Fruit fly (Drosophila melanogaster) whole organism, adult: ENCODE measurements around the gene CG10993.

Experiments
- CG11617 ChIP-seq: fragments of 200-800 bp; sonication (Bioruptor generic); optimal IDR thresholded peaks from 2 replicates; lab custom pipeline; 2017; ENCODE audit warnings: mild to moderate bottlenecking, missing biosample characterization, missing genetic modification reagents, missing genetic modification characterization
- CG12768 ChIP-seq: fragments of 200-800 bp; sonication (Bioruptor generic); optimal IDR thresholded peaks from 2 replicates; lab custom pipeline; 2017; ENCODE audit warnings: missing biosample characterization, missing genetic modification characterization, mild to moderate bottlenecking, moderate library complexity, missing genetic modification reagents
- CG14711 ChIP-seq: fragments of 200-800 bp; sonication (Bioruptor generic); optimal IDR thresholded peaks from 2 replicates; lab custom pipeline; 2018; ENCODE audit warnings: missing biosample characterization, mild to moderate bottlenecking, missing genetic modification characterization, moderate library complexity
- CG1620 ChIP-seq: fragments of 200-800 bp; sonication (Bioruptor generic); optimal IDR thresholded peaks from 2 replicates; lab custom pipeline; 2016; ENCODE audit warnings: missing biosample characterization, missing genetic modification characterization
- CG33017 ChIP-seq: fragments of 200-800 bp; sonication (Bioruptor generic); optimal IDR thresholded peaks from 2 replicates; lab custom pipeline; 2018; ENCODE audit warnings: missing biosample characterization, mild to moderate bottlenecking, missing genetic modification characterization, moderate library complexity
- CG5204 ChIP-seq: fragments of 200-800 bp; sonication (Bioruptor generic); optimal IDR thresholded peaks from 2 replicates; lab custom pipeline; 2016; ENCODE audit warnings: missing biosample characterization, missing genetic modification characterization
- CG7045 ChIP-seq: fragments of 200-800 bp; sonication (Bioruptor generic); optimal IDR thresholded peaks from 2 replicates; lab custom pipeline; 2017; ENCODE audit warnings: missing biosample characterization, mild to moderate bottlenecking, missing genetic modification characterization
- CG7101 ChIP-seq: fragments of 200-800 bp; sonication (Bioruptor generic); optimal IDR thresholded peaks from 2 replicates; lab custom pipeline; 2018; ENCODE audit warnings: missing biosample characterization, mild to moderate bottlenecking, missing genetic modification characterization, moderate library complexity
- Clk ChIP-seq: fragments of 200-800 bp; sonication (Bioruptor generic); optimal IDR thresholded peaks from 2 replicates; lab custom pipeline; 2017; ENCODE audit warnings: missing biosample characterization, missing genetic modification characterization
- Crg-1 ChIP-seq: fragments of 200-800 bp; sonication (Bioruptor generic); optimal IDR thresholded peaks from 2 replicates; lab custom pipeline; 2016; ENCODE audit warnings: missing biosample characterization, missing genetic modification characterization
- Hr96 ChIP-seq: fragments of 200-800 bp; sonication (Bioruptor generic); optimal IDR thresholded peaks from 2 replicates; lab custom pipeline; 2016; ENCODE audit warnings: missing biosample characterization, missing genetic modification characterization
- Mnt ChIP-seq: fragments of 200-800 bp; sonication (Bioruptor generic); optimal IDR thresholded peaks from 2 replicates; lab custom pipeline; 2016; ENCODE audit warnings: missing biosample characterization, mild to moderate bottlenecking, missing genetic modification characterization
- bab1 ChIP-seq: fragments of 200-800 bp; sonication (Bioruptor generic); optimal IDR thresholded peaks from 3 replicates; lab custom pipeline; 2019; ENCODE audit warnings: missing biosample characterization, mild to moderate bottlenecking, missing genetic modification characterization, moderate library complexity
- cic ChIP-seq: fragments of 200-800 bp; sonication (Bioruptor generic); optimal IDR thresholded peaks from 2 replicates; lab custom pipeline; 2017; ENCODE audit warnings: missing biosample characterization, mild to moderate bottlenecking, missing genetic modification characterization, moderate library complexity
- cnc ChIP-seq, 2 experiments: fragments of >200 bp; optimal IDR thresholded peaks; 2 replicates each; lab custom pipeline; 2017
- kay ChIP-seq: fragments of 200-800 bp; sonication (Bioruptor generic); peaks from one replicate; lab custom pipeline; 2016; ENCODE audit warnings: missing biosample characterization, missing genetic modification characterization, borderline replicate concordance
- ovo ChIP-seq: fragments of 200-800 bp; sonication (Bioruptor generic); optimal IDR thresholded peaks from 2 replicates; lab custom pipeline; 2016; ENCODE audit warnings: missing biosample characterization, missing genetic modification characterization
- pad ChIP-seq: fragments of 200-800 bp; sonication (Bioruptor generic); optimal IDR thresholded peaks from 3 replicates; lab custom pipeline; 2017; ENCODE audit warnings: missing biosample characterization, missing genetic modification characterization, mild to moderate bottlenecking, moderate library complexity, missing genetic modification reagents
- tj ChIP-seq: fragments of 200-800 bp; sonication (Bioruptor generic); optimal IDR thresholded peaks from 3 replicates; lab custom pipeline; 2017; ENCODE audit warnings: missing biosample characterization, mild to moderate bottlenecking, missing genetic modification characterization, moderate library complexity
- toe ChIP-seq: fragments of 200-800 bp; sonication (Bioruptor generic); optimal IDR thresholded peaks from 2 replicates; lab custom pipeline; 2016; ENCODE audit warnings: missing biosample characterization, missing genetic modification characterization

The CG10993 gene

DNA sequence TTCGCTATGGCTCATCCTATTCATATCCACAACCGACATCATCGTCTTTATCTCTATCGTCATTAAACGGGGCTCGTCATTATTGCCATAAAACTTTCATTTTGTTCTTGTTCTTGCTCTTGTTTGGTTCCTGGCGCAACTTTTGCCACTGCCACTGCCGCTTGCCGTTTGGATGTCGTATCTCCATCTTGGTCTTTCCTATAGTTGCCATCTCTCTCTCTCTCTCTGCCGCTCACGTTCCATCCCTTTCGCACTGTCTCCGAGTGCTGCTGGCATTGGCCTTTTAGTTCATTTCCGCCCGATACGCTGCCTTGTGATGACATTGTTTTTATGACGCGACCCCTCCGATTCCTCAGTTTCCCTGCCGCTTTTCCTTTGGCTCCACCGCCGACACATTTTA lies 1.6 kb upstream of the CG10993 start:
- no peak for TF ChIP-seq CG11617 (GFP tag; lab: Kevin White, UChicago)

DNA sequence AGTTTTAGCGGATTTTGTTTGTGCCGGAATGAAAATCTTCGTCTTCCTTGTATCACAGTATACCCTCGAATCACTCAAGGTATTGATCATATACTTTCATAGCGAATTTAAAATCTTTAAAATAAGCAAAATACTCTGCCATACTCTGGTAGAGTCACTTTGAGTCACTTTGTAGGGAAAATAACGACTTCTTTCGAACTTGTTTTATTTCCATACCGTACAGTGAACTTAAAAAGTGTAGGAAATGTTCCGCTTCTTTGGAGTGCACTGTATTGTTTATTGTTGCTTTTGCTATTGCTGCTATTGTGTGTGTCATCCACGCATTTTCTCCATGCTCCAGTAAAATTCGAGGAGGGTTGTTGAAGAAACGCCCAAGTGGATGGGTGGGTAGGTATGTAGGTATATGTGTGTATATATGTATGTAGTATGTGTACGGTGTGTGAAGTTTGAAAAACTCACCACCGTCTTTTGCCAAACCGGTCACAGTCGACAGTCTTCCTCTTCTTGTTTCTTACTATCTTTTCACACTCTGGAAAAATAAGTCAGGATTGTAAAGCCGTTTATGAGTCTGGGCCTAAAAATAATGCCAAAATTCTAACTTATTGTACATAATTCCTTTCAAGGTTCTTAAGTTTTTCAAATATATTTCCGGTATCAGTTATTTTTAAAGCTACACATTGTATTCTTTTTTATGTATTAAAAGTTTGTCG lies 1.8 kb downstream of the CG10993 start:
- TF ChIP-seq cic (no peak), CG1620 (GFP tag; lab: Kevin White, UChicago) (no peak), Hr96 (no peak), ovo (GFP tag; lab: Kevin White, UChicago) (no peak), Clk (GFP tag; lab: Kevin White, UChicago) (no peak), CG7045 (no peak), pad (GFP tag; lab: Kevin White, UChicago) (no peak), cnc (optimal IDR thresholded peaks at IDR 0.05; lab: Kevin White, UChicago) (no peak), CG12768 (GFP tag; lab: Kevin White, UChicago) (no peak), Mnt (GFP tag; lab: Kevin White, UChicago) (no peak), tj (GFP tag; lab: Kevin White, UChicago) (no peak), kay (GFP tag; lab: Kevin White, UChicago) (no peak), toe (GFP tag; lab: Kevin White, UChicago) (no peak), Crg-1 (no peak), CG7101 (no peak)

DNA sequence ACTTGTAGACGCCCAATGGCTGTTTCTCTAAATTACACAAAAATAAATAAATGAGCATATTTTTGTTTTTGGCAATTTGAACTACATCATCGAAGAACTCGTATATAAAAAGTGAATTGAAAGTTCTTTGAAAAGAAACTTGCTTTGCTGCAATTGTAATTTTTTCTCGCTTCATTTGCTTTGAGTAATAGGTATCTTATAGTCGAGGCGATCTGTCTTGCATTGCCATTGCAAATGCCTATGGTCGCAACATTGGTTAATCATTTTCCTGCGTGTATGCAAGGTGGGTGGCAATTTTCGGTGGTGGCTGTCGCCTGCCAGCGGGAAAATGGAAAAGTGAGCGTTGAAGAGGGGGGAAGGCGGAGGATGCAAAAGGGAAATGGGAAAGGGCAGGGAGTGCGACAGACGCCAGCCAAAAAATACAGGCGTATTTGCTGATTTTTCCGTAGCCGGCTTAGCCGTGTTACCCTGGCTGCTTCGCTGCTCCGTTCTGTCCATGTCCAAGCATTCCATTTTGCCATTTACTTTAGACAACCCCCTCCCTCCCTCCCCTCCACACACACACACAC lies 3.5 kb downstream of the CG10993 start:
- TF ChIP-seq CG33017 (tag; lab: Kevin White, UChicago): no peak
- TF ChIP-seq Clk (GFP tag; lab: Kevin White, UChicago): no peak
- TF ChIP-seq Mnt (GFP tag; lab: Kevin White, UChicago): no peak
- no peak for TF ChIP-seq CG14711 (tag; lab: Kevin White, UChicago)
- TF ChIP-seq CG5204 (GFP tag; lab: Kevin White, UChicago): no peak
- no peak for TF ChIP-seq cic
- TF ChIP-seq cnc (optimal IDR thresholded peaks at IDR 0.05; lab: Kevin White, UChicago): no peak
- no peak for TF ChIP-seq tj (GFP tag; lab: Kevin White, UChicago)
- TF ChIP-seq CG1620 (GFP tag; lab: Kevin White, UChicago): no peak

DNA sequence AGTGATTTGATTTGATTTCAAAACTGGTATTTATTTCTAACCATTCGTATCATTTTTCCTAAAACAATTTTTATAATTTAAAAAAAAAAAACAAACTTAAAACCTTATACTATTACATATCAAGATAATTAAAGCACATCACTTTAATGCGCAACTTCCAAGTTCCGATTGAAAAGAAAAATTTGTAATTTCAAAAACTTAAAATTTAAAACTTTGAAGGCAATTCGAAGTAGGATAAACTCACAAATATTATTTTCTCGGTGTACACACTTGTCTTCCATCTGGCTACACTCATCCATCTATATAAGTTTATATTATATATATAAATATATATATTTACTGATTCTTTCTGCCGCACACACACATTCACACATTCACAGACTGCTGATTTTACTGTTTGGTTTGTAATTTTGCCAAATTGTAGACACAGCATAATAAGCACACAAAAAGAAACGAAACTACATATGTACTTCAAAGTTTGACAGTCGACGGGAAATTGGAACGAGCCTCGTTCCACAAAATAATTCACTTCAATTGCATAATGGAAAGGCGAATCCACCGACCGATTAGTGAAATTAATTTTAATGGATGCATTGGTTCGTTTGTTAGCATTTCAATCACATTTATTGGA lies 4.8 kb downstream of the CG10993 start:
- peak; percentile 98 for TF ChIP-seq tj (GFP tag; lab: Kevin White, UChicago)
- TF ChIP-seq Clk (GFP tag; lab: Kevin White, UChicago): no peak
- no peak for TF ChIP-seq CG1620 (GFP tag; lab: Kevin White, UChicago)
- peak; percentile 36 for TF ChIP-seq bab1 (GFP tag; lab: Kevin White, UChicago)
- no peak for TF ChIP-seq CG7101

DNA sequence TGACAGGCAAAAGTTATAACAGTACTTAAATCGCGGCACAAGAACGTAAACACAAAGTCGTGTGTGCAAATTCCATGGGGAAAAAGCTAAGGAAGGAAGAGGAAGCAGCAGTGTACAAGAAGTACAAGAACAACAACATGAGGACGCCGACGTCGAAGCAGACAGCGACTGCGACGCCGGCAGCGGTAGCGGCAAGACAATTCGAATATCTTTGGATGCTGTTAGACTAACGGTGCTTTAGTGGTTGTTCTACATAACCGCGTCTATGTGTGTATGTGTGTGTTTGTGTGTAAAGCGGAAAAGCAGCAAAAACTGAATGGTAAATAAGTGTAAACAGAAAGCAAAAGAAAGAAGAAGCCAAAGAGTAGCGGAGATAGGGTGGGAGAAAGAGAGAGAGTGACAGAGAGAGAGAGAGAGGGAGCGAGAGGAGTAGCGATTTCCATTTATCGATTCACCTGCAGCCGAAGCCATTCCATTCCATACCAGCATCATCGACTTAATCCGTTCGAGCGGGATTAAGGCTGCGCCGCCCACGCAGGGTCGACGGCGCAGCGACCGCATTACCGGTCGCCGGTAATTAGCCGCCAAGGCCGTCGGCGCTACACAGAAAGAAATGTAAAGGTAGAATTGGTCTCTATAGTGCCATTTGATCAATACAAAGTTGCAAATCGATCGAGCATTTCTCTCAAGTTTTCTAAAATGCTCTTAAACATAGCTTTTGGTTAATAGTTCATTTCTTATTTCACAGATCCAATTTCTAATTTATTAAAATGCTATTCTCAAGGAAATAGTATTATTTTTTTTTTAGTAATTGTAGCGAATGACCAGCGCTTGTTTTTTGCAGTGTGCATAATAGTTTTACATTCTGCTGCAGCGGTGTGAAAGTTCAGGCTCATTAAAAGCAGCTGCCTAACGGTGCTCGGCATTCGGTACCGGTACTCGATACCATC lies 6.7 kb downstream of the CG10993 start:
- peak; percentile 21 for TF ChIP-seq CG33017 (tag; lab: Kevin White, UChicago)
- no peak for TF ChIP-seq Clk (GFP tag; lab: Kevin White, UChicago)
- TF ChIP-seq Hr96: no peak
- peak; percentile 14 for TF ChIP-seq pad (GFP tag; lab: Kevin White, UChicago)
- peak; percentile 31 for TF ChIP-seq CG11617 (GFP tag; lab: Kevin White, UChicago)
- TF ChIP-seq CG14711 (tag; lab: Kevin White, UChicago): peak; percentile 39
- TF ChIP-seq CG5204 (GFP tag; lab: Kevin White, UChicago): peak; percentile 60
- TF ChIP-seq CG12768 (GFP tag; lab: Kevin White, UChicago): peak; percentile 46
- TF ChIP-seq Mnt (GFP tag; lab: Kevin White, UChicago): peak; percentile 11
- TF ChIP-seq toe (GFP tag; lab: Kevin White, UChicago): peak; percentile 41
- TF ChIP-seq tj (GFP tag; lab: Kevin White, UChicago): peak; percentile 52
- no peak for TF ChIP-seq kay (GFP tag; lab: Kevin White, UChicago)
- TF ChIP-seq cnc (optimal IDR thresholded peaks at IDR 0.05; lab: Kevin White, UChicago): no peak
- peak; percentile 56 for TF ChIP-seq CG7101
- peak; percentile 60 for TF ChIP-seq CG7045
- TF ChIP-seq ovo (GFP tag; lab: Kevin White, UChicago): peak; percentile 61
- TF ChIP-seq bab1 (GFP tag; lab: Kevin White, UChicago): peak; percentile 50

DNA sequence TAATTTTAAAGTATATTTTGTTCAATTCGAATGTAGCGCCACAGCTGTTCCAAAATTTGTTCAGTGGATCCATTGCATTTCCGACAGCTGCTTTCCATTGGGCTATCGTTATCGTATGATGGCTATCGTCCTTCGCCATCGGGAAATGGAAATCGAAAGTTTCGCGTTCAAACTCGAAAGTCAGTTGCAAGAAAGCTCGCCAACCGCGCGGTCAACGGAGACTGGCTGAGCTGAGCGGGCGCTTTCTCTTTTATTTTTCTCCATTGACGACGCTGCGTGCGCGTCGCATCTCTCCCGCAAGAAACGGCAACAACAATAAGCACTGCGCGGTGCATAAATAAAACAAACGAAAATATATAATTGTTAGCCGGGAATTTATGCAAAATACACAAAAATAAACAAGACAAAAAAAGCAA lies 7.4 kb downstream of the CG10993 start, which contains the start of gene inaE:
inaE (plus strand) TSS at position 181 of the 416 bp plus-strand sequence.
- TF ChIP-seq tj (GFP tag; lab: Kevin White, UChicago): peak; percentile 89
- peak; percentile 25 for TF ChIP-seq CG1620 (GFP tag; lab: Kevin White, UChicago)
- TF ChIP-seq CG7045: no peak
- TF ChIP-seq CG12768 (GFP tag; lab: Kevin White, UChicago): no peak
- peak; percentile 50 for TF ChIP-seq Mnt (GFP tag; lab: Kevin White, UChicago)
- TF ChIP-seq cic: peak; percentile 34
- peak; percentile 27 for TF ChIP-seq CG14711 (tag; lab: Kevin White, UChicago)
- TF ChIP-seq bab1 (GFP tag; lab: Kevin White, UChicago): peak; percentile 23
- no peak for TF ChIP-seq Hr96
- no peak for TF ChIP-seq cnc (optimal IDR thresholded peaks at IDR 0.05; lab: Kevin White, UChicago)
- peak; percentile 25 for TF ChIP-seq pad (GFP tag; lab: Kevin White, UChicago)
- TF ChIP-seq CG7101: peak; percentile 28
- TF ChIP-seq ovo (GFP tag; lab: Kevin White, UChicago): no peak
- TF ChIP-seq CG5204 (GFP tag; lab: Kevin White, UChicago): no peak
